Worm (Caenorhabditis elegans) whole organism, dauer: ENCODE data around the gene str-188.

Experiments used
- unc-62 ChIP-seq: sonication (generic microtip); optimal IDR thresholded peaks from 2 replicates; lab custom pipeline; 2017; ENCODE audit warnings: missing biosample characterization, missing genetic modification reagents, missing genetic modification characterization

Gene str-188

DNA sequence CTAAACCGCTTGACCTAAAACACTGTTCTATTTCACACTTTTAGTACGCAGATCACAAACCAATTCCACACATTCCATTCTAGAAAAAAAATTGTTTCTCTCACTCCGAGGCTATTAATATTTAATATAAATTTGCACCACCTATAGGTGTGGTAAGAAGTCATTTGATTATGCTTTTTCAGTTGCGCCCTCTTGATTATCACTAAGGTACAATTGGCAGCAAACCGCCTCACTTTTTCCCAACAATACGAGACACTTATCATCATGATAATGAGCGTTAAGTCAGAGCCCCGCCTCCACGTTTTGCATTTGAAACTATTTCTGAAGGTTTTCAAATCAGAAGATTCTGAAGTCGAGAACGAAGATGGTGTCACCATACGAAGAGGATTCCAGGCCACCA lies 20.8 kb downstream of the str-188 start, which contains the start of gene aqp-4:
TSS of gene aqp-4 (plus strand) at position 270 of the 400 bp plus-strand sequence.
- no peak for TF ChIP-seq unc-62 (GFP tag; lab: Kevin White, UChicago)

DNA sequence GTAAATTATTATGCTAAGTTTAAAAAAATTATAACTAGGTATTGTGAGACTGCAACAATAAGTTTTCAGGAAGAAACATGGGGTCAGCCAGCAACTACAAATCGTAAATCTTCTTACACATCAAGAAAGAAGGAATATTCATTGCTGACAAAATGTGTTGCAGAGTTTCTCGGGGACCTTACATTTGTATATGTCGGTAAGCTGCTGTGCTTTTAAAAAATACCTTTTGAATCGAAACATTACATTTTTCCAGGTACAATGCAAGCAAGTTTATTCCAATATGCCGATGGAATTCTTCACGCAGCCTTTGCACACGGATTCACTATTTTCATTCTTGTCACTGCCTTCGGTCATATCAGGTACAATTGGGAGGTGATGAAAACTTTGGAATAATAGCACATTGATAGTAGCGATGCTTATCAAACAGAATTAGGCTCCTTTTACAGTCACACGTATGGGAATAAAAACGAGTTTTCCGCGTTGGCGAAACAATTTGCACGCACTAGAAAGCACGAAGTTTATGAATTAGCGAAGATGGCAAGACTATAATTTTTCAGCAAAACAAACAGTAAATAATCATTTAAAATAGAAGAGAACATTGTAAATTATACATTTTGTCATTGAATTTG lies 21.7 kb downstream of the str-188 start:
- no peak for TF ChIP-seq unc-62 (GFP tag; lab: Kevin White, UChicago)

DNA sequence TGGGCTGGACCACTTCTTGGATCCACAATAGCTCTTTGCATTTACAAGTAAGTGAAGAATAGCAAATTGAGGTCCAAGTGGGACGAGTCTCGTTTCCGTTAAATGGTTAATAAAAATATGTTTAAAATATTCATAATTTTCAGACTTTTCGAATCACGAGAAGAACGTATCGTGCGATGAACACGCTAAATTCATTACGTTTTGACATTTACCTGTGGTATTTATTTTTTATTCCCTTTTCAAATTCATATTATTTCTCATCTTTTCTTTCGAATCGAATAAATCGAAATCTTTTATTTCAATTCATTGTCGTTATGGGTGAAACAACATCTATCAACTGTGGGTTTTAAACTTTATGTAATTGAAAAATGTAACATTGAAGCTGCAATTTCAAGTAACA lies 22.9 kb downstream of the str-188 start, which contains the start of gene marc-1:
TSS of gene marc-1 (plus strand) at position 301 of the 400 bp plus-strand sequence.
- no peak for TF ChIP-seq unc-62 (GFP tag; lab: Kevin White, UChicago)

DNA sequence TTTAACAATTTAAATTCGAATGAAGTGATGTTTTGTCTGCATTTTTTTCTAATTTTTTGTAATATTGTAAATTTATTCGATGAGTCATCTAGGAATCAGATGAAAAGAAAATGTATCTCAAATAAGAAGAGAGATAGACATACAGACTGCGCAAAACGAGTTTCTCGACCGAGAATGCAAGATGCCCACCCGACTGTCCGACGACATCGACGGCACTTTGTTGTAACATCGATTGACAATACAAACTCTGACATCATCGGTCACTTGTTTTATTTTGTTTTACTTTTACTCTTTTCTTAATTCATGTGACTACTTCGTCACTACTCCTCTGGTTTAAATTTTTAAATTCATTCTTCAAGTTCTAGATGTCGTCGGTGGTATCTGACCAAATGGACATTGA lies 24.4 kb downstream of the str-188 start, which contains the start of gene sta-2:
TSS of gene sta-2 (plus strand) at position 349 of the 400 bp plus-strand sequence.
- no peak for TF ChIP-seq unc-62 (GFP tag; lab: Kevin White, UChicago)

DNA sequence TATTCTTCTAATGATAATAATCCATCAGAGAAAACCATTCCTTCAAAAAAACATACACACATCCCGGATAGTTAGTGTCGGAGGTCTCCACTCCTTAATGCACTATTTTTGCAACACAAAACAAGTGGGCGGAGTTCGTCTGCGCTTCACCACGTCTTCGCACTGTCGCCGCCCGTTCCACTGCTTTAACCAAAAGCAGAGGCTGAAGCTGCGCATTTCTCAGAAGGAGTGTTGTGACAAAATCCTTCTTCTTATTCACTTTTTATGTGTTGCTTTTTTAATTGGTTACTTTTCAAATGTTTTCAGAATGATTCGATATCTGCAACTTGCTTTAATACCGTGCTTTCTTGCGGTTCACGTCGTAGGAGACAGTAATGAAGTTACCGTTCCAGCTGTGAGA lies 28.4 kb downstream of the str-188 start, which contains the start of gene F58E6.13:
TSS of gene F58E6.13 (plus strand) at position 301 of the 400 bp plus-strand sequence.
- no peak for TF ChIP-seq unc-62 (GFP tag; lab: Kevin White, UChicago)

DNA sequence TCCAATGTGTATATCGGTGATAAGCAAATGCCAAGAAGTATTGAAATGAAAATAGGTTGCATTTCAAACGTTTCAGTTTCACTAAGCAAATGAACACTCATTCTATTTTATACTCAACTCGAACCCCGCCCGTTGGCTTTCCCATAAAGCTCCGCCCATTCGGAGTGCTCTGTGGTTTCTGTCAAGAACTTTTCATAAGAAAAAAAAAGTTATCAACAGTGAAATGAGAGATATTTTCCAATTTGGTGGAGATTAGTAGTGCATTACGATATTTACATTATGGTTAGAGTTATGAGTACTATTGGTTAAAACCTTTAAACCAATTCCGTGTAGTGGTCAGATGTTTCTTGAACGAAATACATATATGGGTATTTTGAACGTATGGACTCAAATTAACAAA lies 33.8 kb downstream of the str-188 start, which contains the start of gene F58E6.4:
TSS of gene F58E6.4 (minus strand) at position 101 of the 400 bp plus-strand sequence.
- no peak for TF ChIP-seq unc-62 (GFP tag; lab: Kevin White, UChicago)

DNA sequence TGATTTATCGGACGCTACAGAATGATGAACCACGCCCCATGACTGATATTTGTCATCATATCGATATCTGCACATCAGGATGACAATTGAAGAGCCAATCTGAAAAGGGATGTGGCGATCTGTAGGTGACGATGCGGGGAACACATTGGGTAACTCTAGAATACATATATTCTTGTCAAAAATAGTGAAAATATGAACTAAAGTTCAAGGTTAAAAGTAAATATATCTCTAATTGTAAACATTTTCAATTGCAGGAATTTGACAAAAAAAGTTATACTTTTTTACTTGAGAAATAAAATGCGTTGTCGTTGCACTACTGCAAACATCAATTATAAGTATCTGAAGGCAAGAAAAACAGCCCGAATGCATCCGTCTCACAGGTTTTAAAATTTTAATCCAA lies 36.4 kb downstream of the str-188 start, which contains the start of gene F58E6.6:
TSS of gene F58E6.6 (minus strand) at position 101 of the 400 bp plus-strand sequence.
- no peak for TF ChIP-seq unc-62 (GFP tag; lab: Kevin White, UChicago)

DNA sequence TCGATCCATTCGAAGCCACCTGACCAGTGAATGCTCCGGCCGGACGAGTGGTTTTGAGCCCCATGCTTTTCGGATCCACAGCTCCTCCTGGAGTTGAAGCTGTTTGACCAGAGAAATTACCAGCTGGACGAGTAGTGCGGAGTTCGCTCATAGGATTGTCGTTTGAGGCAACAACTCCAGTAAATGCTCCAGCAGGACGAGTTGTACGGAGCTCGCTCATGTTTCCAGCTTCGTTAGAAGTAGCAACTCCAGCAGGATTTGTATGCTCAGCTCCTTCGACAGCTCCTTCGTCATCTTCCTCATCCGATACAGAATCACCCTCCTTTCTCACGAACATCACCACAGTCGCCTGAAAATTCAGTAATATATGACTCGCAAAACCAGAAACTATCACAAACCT lies 37.1 kb downstream of the str-188 start:
- TF ChIP-seq unc-62 (GFP tag; lab: Kevin White, UChicago) = no peak

DNA sequence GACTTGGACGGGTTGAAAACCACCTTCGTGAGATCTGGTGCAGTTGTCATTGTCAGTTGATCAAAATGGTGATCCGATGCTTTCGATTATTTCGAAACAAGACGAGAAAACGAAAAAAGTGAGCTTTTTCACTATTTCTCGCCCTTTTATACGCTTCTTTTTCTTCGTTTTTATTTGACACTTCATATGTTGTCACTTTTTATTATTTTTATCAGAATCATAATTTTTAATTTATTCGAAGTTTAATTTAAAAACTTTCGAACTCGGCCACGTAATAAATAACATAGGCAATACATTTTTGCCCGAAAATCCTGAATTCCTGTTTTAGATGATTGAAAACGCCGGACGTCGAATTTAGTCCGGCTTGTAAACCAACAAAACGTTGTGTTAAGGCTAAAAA lies 38.0 kb downstream of the str-188 start, which contains the start of gene F58E6.5:
TSS of gene F58E6.5 (minus strand) at position 101 of the 400 bp plus-strand sequence.
- TF ChIP-seq unc-62 (GFP tag; lab: Kevin White, UChicago) = no peak

DNA sequence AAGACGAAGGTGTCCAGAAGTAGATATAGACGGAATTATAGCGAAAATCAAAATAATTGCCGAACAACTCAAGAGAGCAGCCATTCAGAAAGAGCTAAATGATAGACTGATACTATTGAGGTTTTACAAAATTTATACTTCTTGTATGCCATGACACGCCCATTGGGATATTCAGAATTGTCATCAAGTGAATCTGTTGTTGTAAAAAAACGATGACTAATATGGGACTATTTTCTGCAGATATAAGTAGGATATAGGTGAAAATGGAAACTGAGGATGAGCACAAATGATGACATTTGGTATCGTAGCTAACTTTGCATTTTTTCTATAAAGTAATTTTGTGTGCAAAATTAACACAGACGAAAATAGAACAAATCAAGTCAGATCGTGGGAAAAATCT lies 39.2 kb downstream of the str-188 start, which contains the start of gene F58E6.8:
TSS of gene F58E6.8 (minus strand) at position 101 of the 400 bp plus-strand sequence.
- TF ChIP-seq unc-62 (GFP tag; lab: Kevin White, UChicago) = no peak

DNA sequence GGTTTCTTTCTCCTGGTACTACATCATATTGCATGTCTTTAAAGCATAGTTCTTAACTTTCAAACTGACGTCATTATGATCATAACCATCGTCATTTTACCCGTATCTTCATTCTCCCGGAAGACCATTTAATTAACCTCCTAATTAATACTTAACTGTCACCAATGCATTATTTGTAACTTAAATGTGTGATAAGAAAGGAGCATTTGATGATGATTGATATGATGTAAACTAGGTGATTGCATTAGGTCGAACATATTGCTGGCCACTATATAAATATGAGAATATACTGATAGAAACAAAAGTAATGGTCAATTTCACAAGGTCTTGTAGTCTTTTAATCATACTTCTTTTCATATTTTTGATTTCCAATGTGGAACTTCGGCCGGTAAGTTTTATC lies 39.7 kb downstream of the str-188 start, which contains the start of gene hrg-3:
TSS of gene hrg-3 (plus strand) at position 227 of the 400 bp plus-strand sequence.
- TF ChIP-seq unc-62 (GFP tag; lab: Kevin White, UChicago) = no peak

DNA sequence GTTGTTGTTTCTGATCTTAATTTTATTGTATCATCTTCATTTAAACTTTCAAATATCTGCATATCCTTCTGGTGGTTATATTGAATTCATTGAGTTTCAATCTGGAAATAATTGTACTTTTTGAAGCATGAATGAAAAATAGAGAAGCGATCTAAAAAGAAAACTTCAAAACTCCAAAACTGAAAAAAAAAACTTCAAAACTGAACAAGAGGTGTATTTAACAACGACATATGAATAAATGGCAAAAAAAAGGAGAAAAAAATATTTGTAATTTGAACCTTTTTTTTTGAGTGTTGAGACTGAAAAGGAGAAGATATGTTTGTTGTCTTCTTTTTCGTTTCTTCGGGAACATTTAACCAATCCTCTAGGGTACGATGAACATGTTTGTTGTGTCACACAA lies 41.4 kb downstream of the str-188 start, which contains the start of gene F58E6.11:
TSS of gene F58E6.11 (minus strand) at position 101 of the 400 bp plus-strand sequence.
- no peak for TF ChIP-seq unc-62 (GFP tag; lab: Kevin White, UChicago)

DNA sequence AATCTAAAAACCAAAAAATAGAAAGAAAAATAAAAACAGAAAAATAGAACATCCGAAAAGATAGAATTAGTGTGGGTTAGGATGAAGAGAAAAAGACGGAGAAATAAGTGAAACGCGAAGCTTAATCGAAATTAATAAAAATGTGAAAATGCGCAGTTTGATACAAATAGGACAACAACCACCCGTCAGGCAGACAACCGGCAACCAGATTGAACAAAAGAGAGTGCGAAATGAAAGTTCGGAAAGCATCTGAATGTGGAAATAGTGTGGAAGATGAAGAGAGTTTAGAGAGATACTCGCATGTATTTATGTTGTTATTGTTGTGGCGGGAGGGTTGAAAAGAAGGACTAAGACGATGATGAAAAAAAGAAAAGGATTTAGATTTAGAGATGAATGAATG lies 41.9 kb downstream of the str-188 start:
- no peak for TF ChIP-seq unc-62 (GFP tag; lab: Kevin White, UChicago)

DNA sequence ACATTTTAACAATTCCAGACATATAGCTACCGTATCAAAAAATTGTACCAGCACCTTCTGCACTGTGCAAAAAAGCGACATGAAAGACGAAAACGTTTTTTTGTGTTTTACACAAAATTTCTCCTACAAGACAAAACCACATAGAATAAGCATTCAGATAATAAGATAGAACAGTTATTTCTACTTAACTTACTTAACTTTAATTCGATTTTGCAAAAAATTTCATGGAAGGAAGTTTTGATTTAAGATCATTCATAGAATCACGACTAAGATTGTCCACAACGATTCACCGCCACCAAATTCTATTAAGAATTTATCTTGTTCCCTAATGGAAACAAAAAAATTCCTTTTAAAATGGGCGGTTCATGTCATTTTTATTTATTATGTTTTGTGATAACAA lies 47.3 kb downstream of the str-188 start:
- TF ChIP-seq unc-62 (GFP tag; lab: Kevin White, UChicago) = no peak

DNA sequence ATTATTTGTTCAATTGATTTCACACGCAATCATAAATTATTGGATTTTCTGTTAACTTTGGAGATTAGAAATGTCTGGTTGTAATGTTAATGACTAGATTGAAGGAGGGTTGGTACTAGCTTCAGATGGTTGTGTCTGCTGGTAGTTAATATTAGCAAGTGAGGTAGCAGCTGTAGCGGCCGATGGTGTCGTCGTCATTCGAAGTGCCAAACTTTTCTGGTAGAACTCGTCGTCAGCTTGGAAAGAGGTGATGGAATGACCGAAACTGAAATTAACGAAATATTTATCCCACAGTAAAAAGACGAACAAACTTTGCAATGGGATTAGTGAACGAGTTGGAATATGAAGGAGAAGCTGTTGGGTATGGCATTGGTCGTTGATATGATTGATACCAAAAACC lies 48.1 kb downstream of the str-188 start:
- no peak for TF ChIP-seq unc-62 (GFP tag; lab: Kevin White, UChicago)

DNA sequence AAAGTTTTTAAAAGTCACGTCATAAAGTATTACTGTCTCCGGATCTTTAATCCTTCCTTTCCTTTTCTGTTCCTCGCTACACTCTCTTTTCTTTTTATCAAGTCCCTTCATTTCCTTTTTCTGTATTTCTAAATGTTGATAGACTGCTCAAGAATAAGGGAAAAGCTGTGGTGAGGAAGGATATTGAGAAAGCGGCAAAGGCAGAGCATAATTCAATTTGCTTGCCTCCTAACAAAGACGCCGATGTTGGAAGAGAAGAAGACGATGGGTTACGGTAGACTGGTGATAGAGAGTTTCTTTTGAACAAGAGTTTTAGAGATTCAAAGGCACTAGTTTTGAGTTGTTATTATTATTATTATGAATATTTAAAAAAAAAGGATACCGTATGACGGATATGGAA lies 49.1 kb downstream of the str-188 start:
- TF ChIP-seq unc-62 (GFP tag; lab: Kevin White, UChicago) = no peak
